Fruit fly (Drosophila melanogaster) whole organism, embryonic: ENCODE data around the gene att-ORFB.

Experiments
- Atf6 ChIP-seq: fragments of 200-800 bp; sonication (Bioruptor generic); IDR thresholded peaks from 2 replicates; pipeline ENCODE4 v1.3.6; 2022; ENCODE audit warnings: missing biosample characterization, missing genetic modification characterization
- Awh ChIP-seq: fragments of 200-800 bp; sonication (Bioruptor generic); IDR thresholded peaks from 2 replicates; pipeline ENCODE4, ENCODE4 v1.3.6; 2022; ENCODE audit warnings: missing biosample characterization, missing genetic modification characterization
- CG10274 ChIP-seq: fragments of 200-800 bp; sonication (Bioruptor generic); optimal IDR thresholded peaks from 3 replicates; lab custom pipeline; 2017; ENCODE audit warnings: missing biosample characterization, mild to moderate bottlenecking, missing genetic modification characterization
- CG11504 ChIP-seq: fragments of 200-800 bp; sonication (Bioruptor generic); optimal IDR thresholded peaks from 3 replicates; lab custom pipeline; 2019; ENCODE audit warnings: missing biosample characterization, mild to moderate bottlenecking, missing genetic modification characterization, moderate library complexity
- CG12155 ChIP-seq: fragments of 200-800 bp; sonication (Bioruptor generic); optimal IDR thresholded peaks from 3 replicates; lab custom pipeline; 2016; ENCODE audit warnings: missing biosample characterization, missing genetic modification characterization
- CG14667 ChIP-seq: fragments of 200-800 bp; sonication (Bioruptor generic); IDR thresholded peaks from 2 replicates; pipeline ENCODE4 v1.3.6; 2022; ENCODE audit warnings: missing biosample characterization, missing genetic modification characterization
- CG14710 ChIP-seq: fragments of 200-800 bp; sonication (Bioruptor generic); optimal IDR thresholded peaks from 3 replicates; lab custom pipeline; 2019; ENCODE audit warnings: missing biosample characterization, mild to moderate bottlenecking, missing genetic modification characterization, moderate library complexity
- CG15073 ChIP-seq: fragments of 200-800 bp; sonication (Bioruptor generic); optimal IDR thresholded peaks from 2 replicates; lab custom pipeline; 2016; ENCODE audit warnings: missing biosample characterization, missing genetic modification characterization
- CG15601 ChIP-seq: fragments of 200-800 bp; sonication (Bioruptor generic); optimal IDR thresholded peaks from 3 replicates; lab custom pipeline; 2019; ENCODE audit warnings: missing biosample characterization, mild to moderate bottlenecking, missing genetic modification characterization, moderate library complexity
- CG17328 ChIP-seq: fragments of 200-800 bp; sonication (Bioruptor generic); IDR thresholded peaks from 2 replicates; pipeline ENCODE4 v1.3.6; 2022; ENCODE audit warnings: missing biosample characterization, missing genetic modification characterization
- CG17829 ChIP-seq: fragments of 200-800 bp; optimal IDR thresholded peaks from 2 replicates; lab custom pipeline; 2019; ENCODE audit warnings: missing biosample characterization, mild to moderate bottlenecking, missing genetic modification characterization, moderate library complexity
- CG2129 ChIP-seq: fragments of 200-800 bp; sonication (Bioruptor generic); IDR thresholded peaks from 2 replicates; pipeline ENCODE4 v1.3.6; 2022; ENCODE audit warnings: missing biosample characterization, missing genetic modification characterization; ENCODE audit not compliant: partially characterized antibody
- CG34422 ChIP-seq: fragments of 200-800 bp; sonication (Bioruptor generic); IDR thresholded peaks from 3 replicates; pipeline ENCODE4 v1.3.6; 2022; ENCODE audit warnings: missing biosample characterization, missing genetic modification characterization
- CG3838 ChIP-seq: fragments of 200-800 bp; sonication (Bioruptor generic); optimal IDR thresholded peaks from 3 replicates; lab custom pipeline; 2016; ENCODE audit warnings: missing biosample characterization, missing genetic modification characterization
- CG4424 ChIP-seq: fragments of 200-800 bp; sonication (Bioruptor generic); optimal IDR thresholded peaks from 3 replicates; lab custom pipeline; 2016; ENCODE audit warnings: missing biosample characterization, missing genetic modification characterization
- CG5953 ChIP-seq: fragments of 200-800 bp; sonication (Bioruptor generic); IDR thresholded peaks from 2 replicates; pipeline ENCODE4 v1.3.6; 2022; ENCODE audit warnings: missing biosample characterization, missing genetic modification characterization
- CG6175 ChIP-seq: fragments of 200-800 bp; sonication (Bioruptor generic); IDR thresholded peaks from 3 replicates; pipeline ENCODE4 v1.3.6; 2022; ENCODE audit warnings: missing biosample characterization, missing genetic modification characterization
- CG6254 ChIP-seq: fragments of 200-800 bp; sonication (Bioruptor generic); optimal IDR thresholded peaks from 3 replicates; lab custom pipeline; 2017; ENCODE audit warnings: mild to moderate bottlenecking, missing biosample characterization, missing genetic modification reagents, missing genetic modification characterization
- CG8290 ChIP-seq, 3 experiments: fragments of 200-800 bp; sonication (Bioruptor generic); optimal IDR thresholded peaks; 2 replicates each; lab custom pipeline; 2016 to 2019; ENCODE audit warnings: missing biosample characterization in 3 of 3, missing genetic modification characterization in 3 of 3, mild to moderate bottlenecking in 2 of 3, moderate library complexity in 1 of 3
- Chrac-16 ChIP-seq: fragments of 200-800 bp; sonication (Bioruptor generic); optimal IDR thresholded peaks from 3 replicates; lab custom pipeline; 2016; ENCODE audit warnings: missing biosample characterization, missing genetic modification characterization
- D ChIP-seq, 2 experiments: fragments of 200-800 bp in 1 of 2; fragments of >200 bp in 1 of 2; sonication (Bioruptor generic) in 1 of 2; optimal IDR thresholded peaks; 2 replicates in 1 of 2; 3 replicates in 1 of 2; lab custom pipeline; 2017; ENCODE audit warnings: mild to moderate bottlenecking in 1 of 2, missing biosample characterization in 1 of 2, missing genetic modification characterization in 1 of 2, missing genetic modification reagents in 1 of 2
- E2f2 ChIP-seq: fragments of 200-800 bp; sonication (Bioruptor generic); IDR thresholded peaks from 2 replicates; pipeline ENCODE4 v1.3.6; 2022; ENCODE audit warnings: missing biosample characterization, missing genetic modification characterization
- H15 ChIP-seq: fragments of 200-800 bp; sonication (Bioruptor generic); IDR thresholded peaks from 3 replicates; pipeline ENCODE4 v1.3.6; 2022; ENCODE audit warnings: missing biosample characterization, missing genetic modification characterization
- HLHmδ ChIP-seq: fragments of 200-800 bp; sonication (Bioruptor generic); optimal IDR thresholded peaks from 2 replicates; lab custom pipeline; 2018; ENCODE audit warnings: missing biosample characterization, mild to moderate bottlenecking, missing genetic modification characterization, moderate library complexity
- Hey ChIP-seq: fragments of 200-800 bp; sonication (Bioruptor generic); optimal IDR thresholded peaks from 3 replicates; lab custom pipeline; 2018; ENCODE audit warnings: missing biosample characterization, mild to moderate bottlenecking, missing genetic modification characterization
- Max ChIP-seq: fragments of 200-800 bp; sonication (Bioruptor generic); optimal IDR thresholded peaks from 2 replicates; lab custom pipeline; 2016; ENCODE audit warnings: missing biosample characterization, mild to moderate bottlenecking, missing genetic modification characterization
- Neu2 ChIP-seq: fragments of 200-800 bp; sonication (Bioruptor generic); optimal IDR thresholded peaks from 3 replicates; lab custom pipeline; 2016; ENCODE audit warnings: missing biosample characterization, missing genetic modification characterization, borderline replicate concordance
- Pdp1 ChIP-seq, 2 experiments: fragments of 200-800 bp; sonication (Bioruptor generic); optimal IDR thresholded peaks; 3 replicates each; lab custom pipeline; 2016; ENCODE audit warnings: missing biosample characterization in 2 of 2, missing genetic modification characterization in 2 of 2, mild to moderate bottlenecking in 1 of 2, moderate library complexity in 1 of 2
- Side ChIP-seq: fragments of 200-800 bp; sonication (Bioruptor generic); optimal IDR thresholded peaks from 2 replicates; lab custom pipeline; 2016; ENCODE audit warnings: missing biosample characterization, missing genetic modification characterization
- Sox102F ChIP-seq: fragments of 200-800 bp; sonication (Bioruptor generic); optimal IDR thresholded peaks from 2 replicates; lab custom pipeline; 2018; ENCODE audit warnings: missing biosample characterization, mild to moderate bottlenecking, missing genetic modification characterization, moderate library complexity
- Taf1 ChIP-seq: fragments of 200-800 bp; sonication (Bioruptor generic); IDR thresholded peaks from 2 replicates; pipeline ENCODE4 v1.3.6; 2022; ENCODE audit warnings: missing biosample characterization, missing genetic modification characterization
- Tbp ChIP-seq: fragments of >200 bp; optimal IDR thresholded peaks from 2 replicates; lab custom pipeline; 2018; ENCODE audit warnings: missing biosample characterization, missing genetic modification characterization
- ab ChIP-seq: fragments of 200-800 bp; sonication (Bioruptor generic); optimal IDR thresholded peaks from 2 replicates; lab custom pipeline; 2016; ENCODE audit warnings: missing biosample characterization, missing genetic modification characterization
- abd-A ChIP-seq: fragments of 200-800 bp; sonication (Bioruptor generic); optimal IDR thresholded peaks from 3 replicates; lab custom pipeline; 2019; ENCODE audit warnings: missing biosample characterization, mild to moderate bottlenecking, missing genetic modification characterization, moderate library complexity
- ash1 ChIP-seq: fragments of 200-800 bp; sonication (Bioruptor generic); optimal IDR thresholded peaks from 2 replicates; lab custom pipeline; 2018; ENCODE audit warnings: missing biosample characterization, mild to moderate bottlenecking, missing genetic modification characterization
- ato ChIP-seq: fragments of 200-800 bp; sonication (Bioruptor generic); IDR thresholded peaks from 2 replicates; pipeline ENCODE4 v1.3.6; 2022; ENCODE audit warnings: missing biosample characterization, missing genetic modification characterization; ENCODE audit not compliant: partially characterized antibody
- crc ChIP-seq: fragments of 200-800 bp; sonication (Bioruptor generic); optimal IDR thresholded peaks from 2 replicates; lab custom pipeline; 2016; ENCODE audit warnings: missing biosample characterization, missing genetic modification characterization
- dati ChIP-seq: fragments of 200-800 bp; sonication (Bioruptor generic); IDR thresholded peaks from 2 replicates; pipeline ENCODE4 v1.3.6; 2022; ENCODE audit warnings: missing biosample characterization, missing genetic modification characterization
- dmrt11E ChIP-seq: fragments of 200-800 bp; sonication (Bioruptor generic); optimal IDR thresholded peaks from 3 replicates; lab custom pipeline; 2018; ENCODE audit warnings: missing biosample characterization, mild to moderate bottlenecking, missing genetic modification characterization, moderate library complexity
- fd102C ChIP-seq: fragments of 200-800 bp; sonication (Bioruptor generic); optimal IDR thresholded peaks from 2 replicates; lab custom pipeline; 2018; ENCODE audit warnings: missing biosample characterization, mild to moderate bottlenecking, missing genetic modification characterization, moderate library complexity
- h ChIP-seq: fragments of >200 bp; optimal IDR thresholded peaks from 2 replicates; lab custom pipeline; 2017
- hb ChIP-seq: fragments of 200-800 bp; sonication (Bioruptor generic); IDR thresholded peaks from 3 replicates; pipeline ENCODE4 v1.3.6; 2022; ENCODE audit warnings: missing biosample characterization, missing genetic modification characterization; ENCODE audit not compliant: partially characterized antibody
- jigr1 ChIP-seq: fragments of 200-800 bp; sonication (Bioruptor generic); IDR thresholded peaks from 3 replicates; pipeline ENCODE4 v1.3.6; 2022; ENCODE audit warnings: missing biosample characterization, missing genetic modification characterization
- knrl ChIP-seq: fragments of 200-800 bp; sonication (Bioruptor generic); IDR thresholded peaks from 3 replicates; pipeline ENCODE4 v1.3.6; 2022; ENCODE audit warnings: missing biosample characterization, missing genetic modification characterization; ENCODE audit not compliant: partially characterized antibody
- odd ChIP-seq: fragments of 200-800 bp; sonication (Bioruptor generic); optimal IDR thresholded peaks from 2 replicates; lab custom pipeline; 2017; ENCODE audit warnings: missing biosample characterization, mild to moderate bottlenecking, missing genetic modification characterization
- sc ChIP-seq, 3 experiments: fragments of >200 bp in 2 of 3; fragments of 200-800 bp in 1 of 3; sonication (Bioruptor generic) in 1 of 3; optimal IDR thresholded peaks; 2 replicates in 2 of 3; 3 replicates in 1 of 3; lab custom pipeline; 2017; ENCODE audit warnings: mild to moderate bottlenecking in 1 of 3, missing biosample characterization in 1 of 3, missing genetic modification characterization in 1 of 3, missing genetic modification reagents in 1 of 3
- schlank ChIP-seq: fragments of 200-800 bp; sonication (Bioruptor generic); optimal IDR thresholded peaks from 2 replicates; lab custom pipeline; 2018; ENCODE audit warnings: missing biosample characterization, mild to moderate bottlenecking, missing genetic modification characterization

att-ORFB gene

dm6 chr3R:20557415-20558105 is 3.4 kb upstream of the att-ORFB start, which contains the start of the genes DPCoAC and CG5180 (continued):
- TF ChIP-seq CG15601, result no peak
- peak; percentile 72; the same call in 2 of the 3 replicates for TF ChIP-seq CG6175 (GFP tag; lab: Robert Waterston, UW)
- peak; percentile 19 for TF ChIP-seq Side (GFP tag; lab: Kevin White, UChicago)
- peak; percentile 53 for TF ChIP-seq Max
- TF ChIP-seq CG14710 (tag; lab: Kevin White, UChicago), result peak; percentile 53
- TF ChIP-seq HLHmδ (GFP tag; lab: Kevin White, UChicago), result peak; percentile 8
- peak; percentile 32 for TF ChIP-seq odd
- peak; percentile 39 for TF ChIP-seq CG4424 (GFP tag; lab: Kevin White, UChicago)
- peak; percentile 0 for TF ChIP-seq D (optimal IDR thresholded peaks at IDR 0.05; lab: Kevin White, UChicago)
- peak; percentile 40 for TF ChIP-seq D (GFP tag; optimal IDR thresholded peaks at IDR 0.05; lab: Kevin White, UChicago)
- peak; percentile 54 for TF ChIP-seq CG8290 (GFP tag; optimal IDR thresholded peaks at IDR 0.05; lab: Kevin White, UChicago)
- TF ChIP-seq CG8290 (tag; optimal IDR thresholded peaks at IDR 0.05; lab: Kevin White, UChicago), result peak in 1 of 2 experiments; percentile 95
- peak; percentile 7 for TF ChIP-seq CG15073 (GFP tag; lab: Kevin White, UChicago)
- TF ChIP-seq dati (GFP tag; lab: Robert Waterston, UW), result 0 out of 2 replicates have a peak, but pooled peaks have one; percentile 23
- peak; percentile 60; the same call in 1 of the 2 replicates for TF ChIP-seq ato (GFP tag; lab: Robert Waterston, UW)
- TF ChIP-seq H15 (GFP tag; lab: Robert Waterston, UW), result peak; percentile 61
- peak; percentile 66 for TF ChIP-seq CG11504 (tag; lab: Kevin White, UChicago)
- TF ChIP-seq h (lab: Kevin White, UChicago), result no peak
- TF ChIP-seq CG17829, result peak; percentile 50
- TF ChIP-seq CG6254, result peak; percentile 12
- TF ChIP-seq CG3838, result peak; percentile 46
- no peak for TF ChIP-seq CG10274 (GFP tag; lab: Kevin White, UChicago)
- peak; percentile 71 for TF ChIP-seq ash1 (GFP tag; lab: Kevin White, UChicago)
- no peak for TF ChIP-seq CG2129
- TF ChIP-seq Awh (GFP tag; lab: Robert Waterston, UW), result peak; percentile 69
- TF ChIP-seq CG14667 (GFP tag; lab: Robert Waterston, UW), result peak; percentile 53; the same call in 1 of the 2 replicates
- TF ChIP-seq jigr1, result peak; percentile 58; the same call in 2 of the 3 replicates
- peak; percentile 34 for TF ChIP-seq abd-A (tag; lab: Kevin White, UChicago)
- peak; percentile 32; the same call in 1 of the 2 replicates for TF ChIP-seq Atf6 (GFP tag; lab: Robert Waterston, UW)
- peak; percentile 5 for TF ChIP-seq ab (GFP tag; lab: Kevin White, UChicago)
- TF ChIP-seq Neu2 (GFP tag; lab: Kevin White, UChicago), result no peak
- TF ChIP-seq hb, result peak; percentile 65; the same call in 2 of the 3 replicates
- peak; percentile 62 for TF ChIP-seq crc (GFP tag; lab: Kevin White, UChicago)
- no peak for TF ChIP-seq CG5953 (GFP tag; lab: Robert Waterston, UW)
- TF ChIP-seq Sox102F, result peak; percentile 48
- peak; percentile 87 for TF ChIP-seq CG12155
- peak; percentile 48 for TF ChIP-seq knrl (GFP tag; lab: Robert Waterston, UW)
- TF ChIP-seq fd102C, result no peak
- TF ChIP-seq Hey (tag; lab: Kevin White, UChicago), result no peak
- peak; percentile 22 for TF ChIP-seq dmrt11E (tag; lab: Kevin White, UChicago)
- TF ChIP-seq Pdp1 (GFP tag; optimal IDR thresholded peaks at IDR 0.05; lab: Kevin White, UChicago), result peak; percentile 58 to 59
- no peak for TF ChIP-seq sc (optimal IDR thresholded peaks at IDR 0.05; lab: Kevin White, UChicago)
- TF ChIP-seq sc (GFP tag; optimal IDR thresholded peaks at IDR 0.05; lab: Kevin White, UChicago), result no peak
- TF ChIP-seq E2f2 (GFP tag; lab: Robert Waterston, UW), result peak; percentile 12; the same call in 1 of the 2 replicates
- peak; percentile 1 for TF ChIP-seq schlank (tag; lab: Kevin White, UChicago)
- TF ChIP-seq Tbp, result no peak
- TF ChIP-seq CG17328, result peak; percentile 63
- TF ChIP-seq Chrac-16 (GFP tag; lab: Kevin White, UChicago), result peak; percentile 45
- TF ChIP-seq CG34422 (GFP tag; lab: Robert Waterston, UW), result peak; percentile 75
- TF ChIP-seq Taf1, result peak; percentile 35; the same call in 1 of the 2 replicates
